Fruit fly (Drosophila melanogaster) whole organism, pupa: ENCODE results near the gene CG7950.

Experiments
- CG10348 ChIP-seq: fragments of 200-800 bp; sonication (Bioruptor generic); IDR thresholded peaks from 2 replicates; pipeline ENCODE4 v1.3.6; 2022; ENCODE audit warnings: missing biosample characterization, missing genetic modification characterization
- CG12605 ChIP-seq: fragments of 200-800 bp; sonication (Bioruptor generic); IDR thresholded peaks from 2 replicates; pipeline ENCODE4 v1.3.6; 2022; ENCODE audit warnings: missing biosample characterization, missing genetic modification characterization
- CG13204 ChIP-seq: fragments of 200-800 bp; sonication (Bioruptor generic); optimal IDR thresholded peaks from 2 replicates; lab custom pipeline; 2018; ENCODE audit warnings: missing biosample characterization, mild to moderate bottlenecking, missing genetic modification characterization, moderate library complexity
- CG14655 ChIP-seq: fragments of 200-800 bp; sonication (Bioruptor generic); optimal IDR thresholded peaks from 3 replicates; lab custom pipeline; 2017; ENCODE audit warnings: mild to moderate bottlenecking, missing biosample characterization, missing genetic modification reagents, missing genetic modification characterization
- CG15710 ChIP-seq: fragments of 200-800 bp; sonication (Bioruptor generic); optimal IDR thresholded peaks from 2 replicates; lab custom pipeline; 2018; ENCODE audit warnings: missing biosample characterization, mild to moderate bottlenecking, missing genetic modification characterization, moderate library complexity
- CG17806 ChIP-seq: fragments of 200-800 bp; sonication (Bioruptor generic); optimal IDR thresholded peaks from 2 replicates; lab custom pipeline; 2018; ENCODE audit warnings: missing biosample characterization, mild to moderate bottlenecking, missing genetic modification characterization, moderate library complexity
- CG32121 ChIP-seq: fragments of 200-800 bp; sonication (Bioruptor generic); IDR thresholded peaks from 2 replicates; pipeline ENCODE4 v1.3.6; 2022; ENCODE audit warnings: missing biosample characterization, missing genetic modification characterization
- CG34367 ChIP-seq: fragments of 200-800 bp; sonication (Bioruptor generic); optimal IDR thresholded peaks from 2 replicates; lab custom pipeline; 2018; ENCODE audit warnings: missing biosample characterization, mild to moderate bottlenecking, missing genetic modification characterization
- CG4496 ChIP-seq: fragments of 200-800 bp; sonication (Bioruptor generic); IDR thresholded peaks from 3 replicates; pipeline ENCODE4 v1.3.6; 2022; ENCODE audit warnings: missing biosample characterization, missing genetic modification characterization
- CG8159 ChIP-seq: fragments of 200-800 bp; sonication (Bioruptor generic); optimal IDR thresholded peaks from 3 replicates; lab custom pipeline; 2018; ENCODE audit warnings: missing biosample characterization, mild to moderate bottlenecking, missing genetic modification characterization, moderate library complexity
- CG8301 ChIP-seq: fragments of 200-800 bp; sonication (Bioruptor generic); optimal IDR thresholded peaks from 2 replicates; lab custom pipeline; 2018; ENCODE audit warnings: missing biosample characterization, mild to moderate bottlenecking, missing genetic modification characterization
- CG9948 ChIP-seq: fragments of 200-800 bp; sonication (Bioruptor generic); optimal IDR thresholded peaks from 2 replicates; lab custom pipeline; 2018; ENCODE audit warnings: missing biosample characterization, mild to moderate bottlenecking, missing genetic modification characterization, moderate library complexity
- D1 ChIP-seq: fragments of 200-800 bp; sonication (Bioruptor generic); optimal IDR thresholded peaks from 2 replicates; lab custom pipeline; 2018; ENCODE audit warnings: missing biosample characterization, mild to moderate bottlenecking, missing genetic modification characterization, moderate library complexity
- EcR ChIP-seq: fragments of 200-800 bp; sonication (Bioruptor generic); optimal IDR thresholded peaks from 3 replicates; lab custom pipeline; 2019; ENCODE audit warnings: missing biosample characterization, missing genetic modification characterization, mild to moderate bottlenecking, moderate library complexity, missing genetic modification reagents
- Ets98B ChIP-seq: fragments of 200-800 bp; sonication (Bioruptor generic); IDR thresholded peaks from 2 replicates; pipeline ENCODE4 v1.3.6; 2022; ENCODE audit warnings: missing biosample characterization, missing genetic modification characterization
- Pif1A ChIP-seq: fragments of 200-800 bp; sonication (Bioruptor generic); optimal IDR thresholded peaks from 3 replicates; lab custom pipeline; 2016; ENCODE audit warnings: missing biosample characterization, missing genetic modification characterization
- Pif1B ChIP-seq: fragments of 200-800 bp; sonication (Bioruptor generic); optimal IDR thresholded peaks from 3 replicates; lab custom pipeline; 2016; ENCODE audit warnings: missing biosample characterization, missing genetic modification characterization
- Snoo ChIP-seq: fragments of 200-800 bp; sonication (Bioruptor generic); optimal IDR thresholded peaks from 3 replicates; lab custom pipeline; 2017; ENCODE audit warnings: missing biosample characterization, mild to moderate bottlenecking, missing genetic modification characterization, inconsistent platforms
- fd96Ca ChIP-seq: fragments of 200-800 bp; sonication (Bioruptor generic); IDR thresholded peaks from 3 replicates; pipeline ENCODE4 v1.3.6; 2022; ENCODE audit warnings: missing biosample characterization, missing genetic modification characterization
- gl ChIP-seq: fragments of 200-800 bp; sonication (Bioruptor generic); optimal IDR thresholded peaks from 2 replicates; lab custom pipeline; 2018; ENCODE audit warnings: missing biosample characterization, mild to moderate bottlenecking, missing genetic modification characterization
- rn ChIP-seq: fragments of 200-800 bp; sonication (Bioruptor generic); IDR thresholded peaks from 2 replicates; pipeline ENCODE4 v1.3.6; 2022; ENCODE audit warnings: missing biosample characterization, missing genetic modification characterization

The CG7950 gene

DNA sequence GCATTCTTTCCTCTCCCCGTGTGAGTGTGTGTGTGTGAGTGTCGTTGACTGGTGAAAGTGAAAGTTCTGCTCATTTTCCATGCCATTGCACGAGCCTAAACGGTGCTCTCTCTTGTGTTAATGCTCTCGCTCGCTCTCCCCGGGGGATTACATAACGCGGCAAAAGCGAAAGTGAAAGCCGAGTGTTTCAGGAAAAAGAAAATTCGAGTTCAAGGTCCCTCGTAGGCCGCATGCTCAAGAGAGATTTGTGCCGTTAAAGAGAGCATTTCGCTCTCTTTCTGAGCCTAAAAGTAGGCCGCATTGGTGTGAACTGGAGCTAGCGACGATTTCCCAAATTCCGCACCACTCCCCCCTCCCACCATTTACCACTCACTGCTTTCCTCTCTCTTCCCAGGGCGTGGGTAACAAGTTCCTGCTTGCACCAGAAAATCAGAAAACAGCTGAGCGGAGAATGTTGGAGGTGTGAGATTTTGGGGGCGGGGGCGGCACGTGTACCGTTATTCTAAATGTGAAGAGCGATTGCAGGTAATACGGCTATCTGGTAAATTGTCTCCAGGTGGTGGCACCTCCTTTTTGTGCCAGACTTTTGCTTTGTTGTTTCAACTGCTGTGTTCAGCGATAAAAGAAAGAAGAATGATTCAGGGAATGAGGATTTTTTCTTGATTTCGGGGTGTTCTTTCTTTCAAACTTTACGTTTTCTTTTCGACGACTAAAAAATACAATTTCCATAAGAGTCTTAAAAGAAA is 33.8 kb downstream of the CG7950 start:
- TF ChIP-seq fd96Ca (GFP tag; lab: Robert Waterston, UW) (peak; percentile 22; the same call in 1 of the 3 replicates), CG4496 (GFP tag; lab: Robert Waterston, UW) (0 out of 3 replicates have a peak, but pooled peaks have one; percentile 41), CG34367 (tag; lab: Kevin White, UChicago) (no peak), CG8301 (peak; percentile 17), CG13204 (GFP tag; lab: Kevin White, UChicago) (no peak), CG32121 (GFP tag; lab: Robert Waterston, UW) (no peak), EcR (GFP tag; lab: Kevin White, UChicago) (peak; percentile 83), Pif1A (peak; percentile 20), Pif1B (peak; percentile 5), CG14655 (GFP tag; lab: Kevin White, UChicago) (peak; percentile 47), CG15710 (tag; lab: Kevin White, UChicago) (peak; percentile 17), CG8159 (tag; lab: Kevin White, UChicago) (peak; percentile 30), gl (tag; lab: Kevin White, UChicago) (peak; percentile 27)
- TF ChIP-seq, all 21 proteins: peak for 10

DNA sequence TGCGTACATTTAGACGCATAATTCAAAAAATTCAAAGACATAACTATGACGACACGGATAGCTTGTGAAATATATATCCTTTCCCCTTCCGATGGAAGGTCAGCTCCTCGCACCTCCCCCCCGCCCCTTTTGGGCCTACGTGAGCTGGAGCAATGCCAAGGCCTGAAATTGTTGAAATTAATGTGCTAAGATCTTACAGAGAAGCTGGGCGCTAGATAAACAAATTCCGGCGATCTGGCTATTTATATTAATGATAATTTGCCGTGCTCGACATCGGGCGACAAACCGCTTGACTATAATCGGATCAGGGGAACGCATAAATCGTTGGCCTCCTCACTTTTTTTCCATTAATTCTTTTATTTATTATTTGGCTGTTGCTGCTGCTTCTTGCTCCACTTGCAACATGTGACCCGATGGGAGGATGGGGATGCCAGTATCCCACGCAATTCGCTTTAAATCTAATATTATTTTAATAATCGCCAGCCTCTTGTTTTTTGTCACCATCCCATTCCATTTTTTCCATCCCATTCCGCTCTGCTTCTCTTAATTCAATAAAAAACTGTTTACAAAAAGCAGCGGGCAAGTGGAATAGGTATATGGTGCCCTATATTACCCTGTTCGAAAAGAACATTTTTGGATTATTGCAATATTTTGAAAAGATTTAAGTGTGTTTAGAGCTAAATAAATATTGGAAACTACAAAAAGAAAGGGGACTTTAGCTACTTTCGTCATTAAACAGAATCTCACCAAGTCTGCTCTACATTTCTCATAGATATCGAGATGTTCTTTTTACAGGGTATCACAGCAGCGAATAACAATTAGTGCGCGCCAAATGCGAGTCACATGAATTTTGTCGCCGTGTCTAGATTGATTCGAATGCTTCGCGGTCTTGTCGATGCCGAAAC is 35.4 kb downstream of the CG7950 start:
- TF ChIP-seq gl (tag; lab: Kevin White, UChicago) (no peak), D1 (no peak), Pif1B (no peak), Pif1A (no peak), CG8159 (tag; lab: Kevin White, UChicago) (no peak), CG17806 (no peak)
- TF ChIP-seq, all 21 proteins: peak for 0

DNA sequence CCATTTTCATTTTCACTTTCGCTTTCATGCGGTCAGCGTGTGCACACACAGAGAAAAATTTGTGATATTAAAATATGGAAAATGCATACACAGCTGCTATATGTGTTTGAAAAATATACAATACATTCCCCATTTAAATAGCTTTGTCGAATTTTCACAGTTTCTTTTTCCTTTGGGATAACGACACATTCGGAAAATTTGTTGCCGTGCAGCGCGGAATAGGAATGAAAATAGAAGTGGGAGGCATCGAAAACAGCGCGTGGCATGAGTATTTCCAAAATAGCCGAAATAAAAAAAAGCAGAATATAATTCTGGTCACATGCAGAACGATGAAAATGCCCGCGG is 36.0 kb downstream of the CG7950 start:
- TF ChIP-seq CG34367 (tag; lab: Kevin White, UChicago) (no peak), CG12605 (GFP tag; lab: Robert Waterston, UW) (no peak), CG10348 (0 out of 2 replicates have a peak, but pooled peaks have one; percentile 22), rn (GFP tag; lab: Robert Waterston, UW) (peak; percentile 68; the same call in 1 of the 2 replicates), Pif1B (peak; percentile 3), CG8159 (tag; lab: Kevin White, UChicago) (no peak), D1 (no peak), fd96Ca (GFP tag; lab: Robert Waterston, UW) (peak; percentile 86), Ets98B (peak; percentile 86), EcR (GFP tag; lab: Kevin White, UChicago) (no peak), Snoo (tag; lab: Kevin White, UChicago) (no peak), CG14655 (GFP tag; lab: Kevin White, UChicago) (peak; percentile 56), CG32121 (GFP tag; lab: Robert Waterston, UW) (peak; percentile 86), CG4496 (GFP tag; lab: Robert Waterston, UW) (peak; percentile 88), CG8301 (peak; percentile 58), CG17806 (peak; percentile 16), CG9948 (tag; lab: Kevin White, UChicago) (peak; percentile 21), Pif1A (peak; percentile 67)

DNA sequence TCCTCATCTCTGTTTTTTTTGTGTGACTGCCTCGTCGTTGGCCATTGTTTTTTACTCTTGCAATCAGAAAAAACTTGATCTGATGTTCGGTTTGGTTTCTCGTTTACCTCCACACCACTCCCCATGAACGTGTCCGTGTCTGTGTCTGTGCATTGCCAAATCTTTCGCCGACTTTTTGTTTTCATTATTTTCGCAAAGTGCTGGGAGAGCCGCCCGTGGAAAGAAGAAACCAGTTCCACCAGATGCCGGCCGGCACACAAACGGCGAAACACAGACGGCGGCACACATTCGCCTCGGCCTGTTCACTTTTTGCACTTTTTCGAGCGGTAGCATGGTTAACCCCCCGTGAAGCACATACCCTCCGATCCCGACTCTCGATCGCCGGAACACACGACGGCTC is 38.7 kb downstream of the CG7950 start:
- TF ChIP-seq Ets98B (no peak; the same call in 1 of the 2 replicates), rn (GFP tag; lab: Robert Waterston, UW) (peak; percentile 48; the same call in 1 of the 2 replicates), CG13204 (GFP tag; lab: Kevin White, UChicago) (peak; percentile 88), CG17806 (no peak)
- TF ChIP-seq, all 21 proteins: peak for 2

DNA sequence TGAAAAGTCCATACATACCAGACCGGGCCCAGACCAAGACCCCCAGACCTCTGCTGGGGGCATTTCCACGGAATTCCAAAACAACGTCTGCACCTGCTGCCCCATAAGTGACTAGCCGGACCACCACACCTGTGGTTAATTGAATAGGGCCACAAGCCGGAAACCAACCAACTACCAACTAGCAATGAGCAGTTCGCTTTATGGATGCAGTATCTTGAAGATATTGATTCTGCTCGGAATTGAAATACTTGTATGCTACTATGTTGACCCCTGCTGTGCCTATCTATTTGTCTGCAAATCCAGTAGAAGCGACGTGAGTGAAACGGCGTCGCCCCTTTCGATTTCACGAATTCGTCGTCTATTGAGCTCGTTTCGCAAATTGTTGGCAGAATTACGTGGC is 39.2 kb downstream of the CG7950 start:
- TF ChIP-seq CG14655 (GFP tag; lab: Kevin White, UChicago) (peak; percentile 88), CG13204 (GFP tag; lab: Kevin White, UChicago) (no peak), CG10348 (peak; percentile 78), gl (tag; lab: Kevin White, UChicago) (peak; percentile 52), Snoo (tag; lab: Kevin White, UChicago) (peak; percentile 31), EcR (GFP tag; lab: Kevin White, UChicago) (no peak), CG32121 (GFP tag; lab: Robert Waterston, UW) (peak; percentile 95), CG4496 (GFP tag; lab: Robert Waterston, UW) (peak; percentile 97), D1 (no peak), CG34367 (tag; lab: Kevin White, UChicago) (peak; percentile 81), CG8159 (tag; lab: Kevin White, UChicago) (peak; percentile 82), CG15710 (tag; lab: Kevin White, UChicago) (peak; percentile 79), CG12605 (GFP tag; lab: Robert Waterston, UW) (peak; percentile 91), CG8301 (peak; percentile 90), rn (GFP tag; lab: Robert Waterston, UW) (peak; percentile 90), CG17806 (peak; percentile 83), Pif1B (peak; percentile 81), Ets98B (peak; percentile 96), fd96Ca (GFP tag; lab: Robert Waterston, UW) (peak; percentile 97), CG9948 (tag; lab: Kevin White, UChicago) (peak; percentile 77), Pif1A (peak; percentile 69)
- TF ChIP-seq, all 21 proteins: peak for 18
